Worm (Caenorhabditis elegans) whole organism, L1 larva: ENCODE measurements around the gene C34B4.3.

Experiments
- ceh-63 ChIP-seq: fragments of 200-800 bp; sonication (Bioruptor generic); optimal IDR thresholded peaks from 2 replicates; lab custom pipeline; 2018; ENCODE audit warnings: mild to moderate bottlenecking, missing genetic modification characterization, missing compliant biosample characterization
- egl-27 ChIP-seq, 2 experiments: fragments of 150-350 bp in 1 of 2; sonication (generic microtip); optimal IDR thresholded peaks; 3 replicates each; lab custom pipeline; 2017 to 2018; ENCODE audit warnings: missing biosample characterization in 2 of 2, missing genetic modification characterization in 2 of 2, missing genetic modification reagents in 2 of 2
- lin-15B ChIP-seq: fragments of 150-350 bp; sonication (generic microtip); optimal IDR thresholded peaks from 3 replicates; lab custom pipeline; 2014; ENCODE audit warnings: missing biosample characterization, missing genetic modification characterization
- mep-1 ChIP-seq: fragments of 150-350 bp; optimal IDR thresholded peaks from 2 replicates; lab custom pipeline; 2014; ENCODE audit warnings: missing biosample characterization, missing genetic modification characterization
- pax-3 ChIP-seq: fragments of 200-800 bp; sonication (Bioruptor generic); optimal IDR thresholded peaks from 2 replicates; lab custom pipeline; 2018; ENCODE audit warnings: mild to moderate bottlenecking, missing genetic modification characterization, moderate library complexity, missing compliant biosample characterization
- snu-23 ChIP-seq: sonication (generic microtip); optimal IDR thresholded peaks from 2 replicates; lab custom pipeline; 2016; ENCODE audit warnings: missing genetic modification characterization, missing compliant biosample characterization
- zag-1 ChIP-seq: fragments of 150-350 bp; optimal IDR thresholded peaks from 2 replicates; lab custom pipeline; 2014; ENCODE audit warnings: missing biosample characterization, missing genetic modification characterization
- ztf-4 ChIP-seq: fragments of 150-350 bp; optimal IDR thresholded peaks from 2 replicates; lab custom pipeline; 2014; ENCODE audit warnings: missing biosample characterization, missing genetic modification characterization

DNA sequence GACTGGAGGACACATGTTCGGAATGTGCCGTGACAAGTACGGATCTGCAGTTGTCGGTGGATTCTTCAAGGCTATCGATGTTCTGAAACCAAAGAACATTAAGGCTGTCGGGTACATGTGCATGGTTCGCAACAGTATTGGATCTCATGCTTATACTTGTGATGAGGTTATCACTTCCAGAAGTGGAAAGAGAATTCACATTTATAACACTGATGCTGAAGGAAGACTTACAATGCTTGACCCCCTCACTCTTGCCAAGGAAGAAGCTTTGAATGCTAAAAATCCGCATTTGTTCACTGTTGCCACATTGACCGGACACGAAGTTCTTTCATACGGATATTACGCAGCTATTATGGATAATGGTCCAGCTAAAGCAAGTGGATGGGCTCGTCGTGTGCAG is 25.9 kb downstream of the C34B4.3 start:
- TF ChIP-seq egl-27 (tag; optimal IDR thresholded peaks at IDR 0.05; lab: Kevin White, UChicago) (no peak), ztf-4 (tag; lab: Kevin White, UChicago) (no peak), mep-1 (tag; lab: Kevin White, UChicago) (no peak), lin-15B (no peak), ceh-63 (no peak), pax-3 (no peak), zag-1 (tag; lab: Kevin White, UChicago) (no peak), snu-23 (GFP tag; lab: Kevin White, UChicago) (no peak)
